Fruit fly (Drosophila melanogaster): Measurements from ENCODE around the gene P5cr-2.
A peak's percentile ranks its signal among the peaks of the same experiment; 100 is the strongest.

P5cr-2 gene

dm6 chr3R:17535106-17535764 is 620 bp downstream of the P5cr-2 start:
- TF ChIP-seq jim (GFP tag; optimal IDR thresholded peaks at IDR 0.05): no peak
- no peak for TF ChIP-seq CrebA (GFP tag; optimal IDR thresholded peaks at IDR 0.05; ENCODE audit: borderline replicate concordance)
- no peak for TF ChIP-seq sage (GFP tag; optimal IDR thresholded peaks at IDR 0.05)
- TF ChIP-seq CG32264 (GFP tag; optimal IDR thresholded peaks at IDR 0.05): no peak
- peak; percentile 30 for TF ChIP-seq br (GFP tag; optimal IDR thresholded peaks at IDR 0.05)
- TF ChIP-seq lola (GFP tag; optimal IDR thresholded peaks at IDR 0.05): no peak
- no peak for TF ChIP-seq GATAd (GFP tag; optimal IDR thresholded peaks at IDR 0.05)
- TF ChIP-seq brk (GFP tag; optimal IDR thresholded peaks at IDR 0.05): no peak
- peak; percentile 37 for TF ChIP-seq dmrt93B (GFP tag; optimal IDR thresholded peaks at IDR 0.05)
- no peak for TF ChIP-seq Rel (GFP tag; optimal IDR thresholded peaks at IDR 0.05)
- TF ChIP-seq Rel (tag; optimal IDR thresholded peaks at IDR 0.05): peak; percentile 86
- TF ChIP-seq HLH106 (tag; optimal IDR thresholded peaks at IDR 0.05): peak; percentile 73
- no peak for TF ChIP-seq Vsx2 (GFP tag; optimal IDR thresholded peaks at IDR 0.05; ENCODE audit: partially characterized antibody)
- TF ChIP-seq rgr (GFP tag; optimal IDR thresholded peaks at IDR 0.05): peak; percentile 55
- TF ChIP-seq dsf (GFP tag; optimal IDR thresholded peaks at IDR 0.05; ENCODE audit: borderline replicate concordance): no peak
- peak; percentile 80 for TF ChIP-seq psq (GFP tag; optimal IDR thresholded peaks at IDR 0.05)
- no peak for TF ChIP-seq pan (optimal IDR thresholded peaks at IDR 0.05)
- TF ChIP-seq Myc (optimal IDR thresholded peaks at IDR 0.05): no peak
- TF ChIP-seq Sp1 (GFP tag; optimal IDR thresholded peaks at IDR 0.05): peak; percentile 82
- peak; percentile 54 for TF ChIP-seq Hnf4 (GFP tag; optimal IDR thresholded peaks at IDR 0.05)
- no peak for TF ChIP-seq Dfd (GFP tag; optimal IDR thresholded peaks at IDR 0.05)
- TF ChIP-seq ey (GFP tag; optimal IDR thresholded peaks at IDR 0.05): no peak
- TF ChIP-seq sv (GFP tag; optimal IDR thresholded peaks at IDR 0.05): no peak
- peak; percentile 42 for TF ChIP-seq fru (GFP tag; optimal IDR thresholded peaks at IDR 0.05)
- peak; percentile 55 for TF ChIP-seq h (GFP tag; optimal IDR thresholded peaks at IDR 0.05)
- TF ChIP-seq Abd-B (GFP tag; optimal IDR thresholded peaks at IDR 0.05): no peak
- TF ChIP-seq Hr78 (GFP tag; optimal IDR thresholded peaks at IDR 0.05): no peak
- no peak for TF ChIP-seq CG9705 (GFP tag; optimal IDR thresholded peaks at IDR 0.05)
- TF ChIP-seq Dif (GFP tag; optimal IDR thresholded peaks at IDR 0.05; ENCODE audit: partially characterized antibody): no peak
- no peak for TF ChIP-seq Mio (GFP tag; optimal IDR thresholded peaks at IDR 0.05)
- TF ChIP-seq woc (GFP tag; optimal IDR thresholded peaks at IDR 0.05): no peak
- no peak for TF ChIP-seq tai (GFP tag; optimal IDR thresholded peaks at IDR 0.05)
- TF ChIP-seq usp (GFP tag; optimal IDR thresholded peaks at IDR 0.05): no peak
- TF ChIP-seq foxo (GFP tag; optimal IDR thresholded peaks at IDR 0.05): peak in 1 of 2 experiments; percentile 75
- TF ChIP-seq Hr83 (GFP tag; optimal IDR thresholded peaks at IDR 0.05; ENCODE audit: poor library complexity, severe bottlenecking): peak; percentile 44
- no peak for TF ChIP-seq dl (GFP tag; optimal IDR thresholded peaks at IDR 0.05; ENCODE audit: insufficient read depth in 1 of 2, partially characterized antibody in 2 of 2)
- TF ChIP-seq N (GFP tag; optimal IDR thresholded peaks at IDR 0.05): no peak
- peak; percentile 52 for TF ChIP-seq OdsH (GFP tag; optimal IDR thresholded peaks at IDR 0.05)
- peak; percentile 4 for TF ChIP-seq Jra (GFP tag; optimal IDR thresholded peaks at IDR 0.05)

- TF ChIP-seq h (GFP tag; optimal IDR thresholded peaks at IDR 0.05) (peak; percentile 25), brk (GFP tag; optimal IDR thresholded peaks at IDR 0.05) (no peak), OdsH (GFP tag; optimal IDR thresholded peaks at IDR 0.05) (peak; percentile 50), tai (GFP tag; optimal IDR thresholded peaks at IDR 0.05) (no peak), Sp1 (GFP tag; optimal IDR thresholded peaks at IDR 0.05) (no peak), ey (GFP tag; optimal IDR thresholded peaks at IDR 0.05) (peak; percentile 44), foxo (GFP tag; optimal IDR thresholded peaks at IDR 0.05) (peak in 1 of 2 experiments; percentile 43), br (GFP tag; optimal IDR thresholded peaks at IDR 0.05) (peak; percentile 17), CG9705 (GFP tag; optimal IDR thresholded peaks at IDR 0.05) (no peak), psq (GFP tag; optimal IDR thresholded peaks at IDR 0.05) (peak; percentile 9), rgr (GFP tag; optimal IDR thresholded peaks at IDR 0.05) (peak; percentile 63), HLH106 (tag; optimal IDR thresholded peaks at IDR 0.05) (no peak)
Observed at dm6 chr3R:17536594-17537158, 2.1 kb downstream of the P5cr-2 start.

Measured in whole organism, wandering third instar larva.